Worm (Caenorhabditis elegans): ENCODE data around the gene C28A5.6.

Gene C28A5.6

ce11 chrIII:4470793-4471192 lies 41.5 kb upstream of the C28A5.6 start:
- TF ChIP-seq nfya-2 (GFP tag; IDR thresholded peaks at IDR 0.05) (no peak), sptf-2 (GFP tag; optimal IDR thresholded peaks at IDR 0.05) (no peak), egl-18 (GFP tag; IDR thresholded peaks at IDR 0.05) (0 out of 2 replicates have a peak, but pooled peaks have one; percentile 24), sea-2 (GFP tag; IDR thresholded peaks at IDR 0.05) (peak; percentile 64; the same call in 1 of the 2 replicates), pbrm-1 (GFP tag; IDR thresholded peaks at IDR 0.05) (peak; percentile 84), atf-7 (tag; optimal IDR thresholded peaks at IDR 0.05) (peak; percentile 72), K12H6.12 (tag; optimal IDR thresholded peaks at IDR 0.05) (no peak), hsf-1 (GFP tag; IDR thresholded peaks at IDR 0.05) (peak; percentile 46; the same call in 1 of the 2 replicates), madf-3 (GFP tag; IDR thresholded peaks at IDR 0.05) (0 out of 2 replicates have a peak, but pooled peaks have one; percentile 62), attf-5 (GFP tag; optimal IDR thresholded peaks at IDR 0.05) (peak; percentile 52), ztf-18 (tag; optimal IDR thresholded peaks at IDR 0.05) (peak; percentile 73), gei-17 (GFP tag; optimal IDR thresholded peaks at IDR 0.05) (no peak), lin-26 (GFP tag; IDR thresholded peaks at IDR 0.05) (peak; percentile 88), dpff-1 (tag; optimal IDR thresholded peaks at IDR 0.05) (peak; percentile 81), F52B5.7 (tag; optimal IDR thresholded peaks at IDR 0.05) (peak; percentile 83), akir-1 (GFP tag; optimal IDR thresholded peaks at IDR 0.05) (no peak), nfya-1 (tag; optimal IDR thresholded peaks at IDR 0.05; ENCODE audit: borderline replicate concordance, insufficient read depth) (no peak), hmg-1.2 (GFP tag; IDR thresholded peaks at IDR 0.05) (peak; percentile 75), madf-8 (GFP tag; conservative IDR thresholded peaks at IDR 0.05) (no peak; the same call in 1 of the 2 replicates), ekl-4 (GFP tag; IDR thresholded peaks at IDR 0.05) (peak; percentile 50; the same call in 1 of the 2 replicates), unc-130 (GFP tag; optimal IDR thresholded peaks at IDR 0.05) (peak; percentile 73), mel-28 (tag; optimal IDR thresholded peaks at IDR 0.05; ENCODE audit: borderline replicate concordance) (no peak), unc-62 (GFP tag; optimal IDR thresholded peaks at IDR 0.05) (no peak), lir-1 (GFP tag; conservative IDR thresholded peaks at IDR 0.05) (peak; percentile 61; the same call in 1 of the 2 replicates), lsy-27 (tag; optimal IDR thresholded peaks at IDR 0.05; ENCODE audit: borderline replicate concordance, insufficient read depth) (no peak), ztf-6 (GFP tag; IDR thresholded peaks at IDR 0.05) (peak; percentile 59; the same call in 1 of the 2 replicates), mes-4 (tag; optimal IDR thresholded peaks at IDR 0.05) (peak; percentile 78), ztf-22 (GFP tag; optimal IDR thresholded peaks at IDR 0.05) (peak; percentile 48), efl-1 (GFP tag; optimal IDR thresholded peaks at IDR 0.05) (no peak), ccch-3 (GFP tag; optimal IDR thresholded peaks at IDR 0.05) (no peak), let-526 (GFP tag; IDR thresholded peaks at IDR 0.05) (peak; percentile 67; the same call in 1 of the 2 replicates), lag-1 (GFP tag; IDR thresholded peaks at IDR 0.05) (no peak), rcor-1 (GFP tag; IDR thresholded peaks at IDR 0.05) (peak; percentile 81), Y79H2A.3 (GFP tag; conservative IDR thresholded peaks at IDR 0.05) (no peak), bed-2 (GFP tag; IDR thresholded peaks at IDR 0.05) (no peak), ztf-28 (GFP tag; IDR thresholded peaks at IDR 0.05) (0 out of 2 replicates have a peak, but pooled peaks have one; percentile 53), nhr-179 (tag; optimal IDR thresholded peaks at IDR 0.05) (no peak), F57C9.4 (tag; optimal IDR thresholded peaks at IDR 0.05) (peak; percentile 72), pha-4 (tag; optimal IDR thresholded peaks at IDR 0.05) (no peak), snpc-1.3 (tag; optimal IDR thresholded peaks at IDR 0.05; ENCODE audit: insufficient read depth) (peak; percentile 40), B0261.1 (tag; optimal IDR thresholded peaks at IDR 0.05) (peak; percentile 93), snpc-3.4 (tag; optimal IDR thresholded peaks at IDR 0.05) (no peak), repo-1 (tag; optimal IDR thresholded peaks at IDR 0.05) (peak; percentile 81), Y53F4B.3 (GFP tag; IDR thresholded peaks at IDR 0.05) (peak; percentile 45; the same call in 1 of the 2 replicates), F57A8.1 (GFP tag; optimal IDR thresholded peaks at IDR 0.05) (no peak), nhr-27 (tag; optimal IDR thresholded peaks at IDR 0.05) (peak; percentile 42), xnd-1 (tag; optimal IDR thresholded peaks at IDR 0.05) (peak; percentile 20), Y95B8A.8 (GFP tag; IDR thresholded peaks at IDR 0.05) (no peak)
